Worm (Caenorhabditis elegans): ENCODE measurements around the gene C06G4.6.

ce11 chrIII:7981233-7981632, 23.0 kb upstream of the C06G4.6 start:
- TF ChIP-seq him-1 (tag; optimal IDR thresholded peaks at IDR 0.05) (no peak), W03F9.2 (tag; optimal IDR thresholded peaks at IDR 0.05) (no peak), dao-5 (tag; optimal IDR thresholded peaks at IDR 0.05) (no peak)

All from whole organism, L4/young adult.